Fruit fly (Drosophila melanogaster): Measurements from ENCODE around the gene Ccp84Ae.

Ccp84Ae gene

dm6 chr3R:6708858-6709257 lies 17.3 kb upstream of the Ccp84Ae start (continued):
- TF ChIP-seq CG9817 (tag; optimal IDR thresholded peaks at IDR 0.05) (peak; percentile 7), knrl (GFP tag; IDR thresholded peaks at IDR 0.05; ENCODE audit: partially characterized antibody) (peak; percentile 49), gce (GFP tag; IDR thresholded peaks at IDR 0.05) (no peak), BEAF-32 (GFP tag; optimal IDR thresholded peaks at IDR 0.05) (peak; percentile 31), CG8765 (GFP tag; IDR thresholded peaks at IDR 0.05) (0 out of 2 replicates have a peak, but pooled peaks have one; percentile 6), nerfin-1 (tag; optimal IDR thresholded peaks at IDR 0.05) (peak; percentile 95), CrebB (tag; optimal IDR thresholded peaks at IDR 0.05) (no peak), Scr (GFP tag; IDR thresholded peaks at IDR 0.05; ENCODE audit: partially characterized antibody) (peak; percentile 46; the same call in 1 of the 2 replicates), HmgD (GFP tag; optimal IDR thresholded peaks at IDR 0.05) (peak; percentile 69), CG6175 (GFP tag; IDR thresholded peaks at IDR 0.05) (no peak), MBD-R2 (GFP tag; IDR thresholded peaks at IDR 0.05) (peak; percentile 17; the same call in 1 of the 2 replicates), CG4424 (GFP tag; optimal IDR thresholded peaks at IDR 0.05) (peak; percentile 58), CG18011 (GFP tag; optimal IDR thresholded peaks at IDR 0.05) (peak; percentile 98), fd64A (GFP tag; optimal IDR thresholded peaks at IDR 0.05) (no peak), unc-4 (GFP tag; IDR thresholded peaks at IDR 0.05; ENCODE audit: partially characterized antibody) (0 out of 2 replicates have a peak, but pooled peaks have one; percentile 25), esg (GFP tag; conservative IDR thresholded peaks at IDR 0.05) (no peak), pzg (GFP tag; optimal IDR thresholded peaks at IDR 0.05) (peak; percentile 40), Dref (GFP tag; IDR thresholded peaks at IDR 0.05) (peak; percentile 50), CoRest (tag; optimal IDR thresholded peaks at IDR 0.05) (peak; percentile 57), Ets97D (GFP tag; optimal IDR thresholded peaks at IDR 0.05) (peak; percentile 19), CG7928 (GFP tag; optimal IDR thresholded peaks at IDR 0.05) (no peak), CG12744 (GFP tag; optimal IDR thresholded peaks at IDR 0.05) (no peak), CG2120 (GFP tag; optimal IDR thresholded peaks at IDR 0.05) (peak; percentile 11), CG11456 (GFP tag; IDR thresholded peaks at IDR 0.05) (peak; percentile 42; the same call in 1 of the 3 replicates), Rfx (GFP tag; IDR thresholded peaks at IDR 0.05) (peak; percentile 61)

dm6 chr3R:6706327-6706726 lies 14.8 kb upstream of the Ccp84Ae start:
- TF ChIP-seq z (GFP tag; IDR thresholded peaks at IDR 0.05) (no peak), knrl (GFP tag; IDR thresholded peaks at IDR 0.05; ENCODE audit: partially characterized antibody) (peak; percentile 40), amos (GFP tag; IDR thresholded peaks at IDR 0.05; ENCODE audit: partially characterized antibody) (peak; percentile 50), Asciz (GFP tag; optimal IDR thresholded peaks at IDR 0.05) (no peak), gcm (GFP tag; optimal IDR thresholded peaks at IDR 0.05) (no peak), CG18011 (GFP tag; optimal IDR thresholded peaks at IDR 0.05) (peak; percentile 86), NFAT (GFP tag; IDR thresholded peaks at IDR 0.05) (no peak), CTCF (GFP tag; optimal IDR thresholded peaks at IDR 0.05) (peak; percentile 82), CG2199 (GFP tag; IDR thresholded peaks at IDR 0.05) (peak; percentile 89; the same call in 2 of the 3 replicates), CG1832 (GFP tag; optimal IDR thresholded peaks at IDR 0.05) (no peak), pita (GFP tag; optimal IDR thresholded peaks at IDR 0.05) (peak; percentile 74), CG4617 (GFP tag; optimal IDR thresholded peaks at IDR 0.05; ENCODE audit: borderline replicate concordance) (no peak), CG10274 (GFP tag; optimal IDR thresholded peaks at IDR 0.05) (no peak), gfzf (GFP tag; optimal IDR thresholded peaks at IDR 0.05) (peak; percentile 6), pros (GFP tag; optimal IDR thresholded peaks at IDR 0.05) (no peak), Med (GFP tag) (no peak), stwl (tag; optimal IDR thresholded peaks at IDR 0.05) (peak; percentile 92), CG13123 (GFP tag; optimal IDR thresholded peaks at IDR 0.05) (no peak), CG1603 (tag; optimal IDR thresholded peaks at IDR 0.05) (peak; percentile 23), Lhr (GFP tag; optimal IDR thresholded peaks at IDR 0.05) (peak; percentile 15), vfl (GFP tag; optimal IDR thresholded peaks at IDR 0.05) (no peak), oc (tag; optimal IDR thresholded peaks at IDR 0.05) (no peak), Atf-2 (GFP tag; optimal IDR thresholded peaks at IDR 0.05) (no peak), CG7839 (tag; optimal IDR thresholded peaks at IDR 0.05) (no peak), insv (GFP tag; optimal IDR thresholded peaks at IDR 0.05) (peak in 1 of 2 experiments; percentile 5), Myb (GFP tag; optimal IDR thresholded peaks at IDR 0.05) (peak; percentile 15), CG18262 (tag; optimal IDR thresholded peaks at IDR 0.05) (no peak)
